Worm (Caenorhabditis elegans) whole organism, L1 larva: Measurements from ENCODE around the gene marg-1.

Source experiments
- aha-1 ChIP-seq: fragments of 150-350 bp; optimal IDR thresholded peaks from 2 replicates; lab custom pipeline; 2014; ENCODE audit warnings: missing biosample characterization, missing genetic modification characterization
- ceh-63 ChIP-seq: fragments of 200-800 bp; sonication (Bioruptor generic); optimal IDR thresholded peaks from 2 replicates; lab custom pipeline; 2018; ENCODE audit warnings: mild to moderate bottlenecking, missing genetic modification characterization, missing compliant biosample characterization
- ceh-82 ChIP-seq, 3 experiments: fragments of 150-350 bp in 1 of 3; sonication (generic microtip) in 2 of 3; optimal IDR thresholded peaks; 2 replicates each; lab custom pipeline; 2014 to 2017; ENCODE audit warnings: missing biosample characterization in 3 of 3, missing genetic modification characterization in 3 of 3
- ceh-88 ChIP-seq: fragments of 200-800 bp; sonication (Bioruptor generic); IDR thresholded peaks from 2 replicates; pipeline ENCODE4 v1.3.6; 2022; ENCODE audit warnings: missing genetic modification characterization, missing compliant biosample characterization
- ces-1 ChIP-seq: fragments of 150-350 bp; optimal IDR thresholded peaks from 2 replicates; lab custom pipeline; 2014; ENCODE audit warnings: missing biosample characterization, missing genetic modification reagents, missing genetic modification characterization
- dpl-1 ChIP-seq, 3 experiments: fragments of 150-350 bp in 2 of 3; sonication (generic microtip) in 1 of 3; optimal IDR thresholded peaks; 2 replicates each; lab custom pipeline; 2014 to 2017; ENCODE audit warnings: missing biosample characterization in 3 of 3, missing genetic modification characterization in 3 of 3, missing genetic modification reagents in 3 of 3
- efl-3 ChIP-seq: fragments of 200-800 bp; sonication (Bioruptor generic); optimal IDR thresholded peaks from 2 replicates; lab custom pipeline; 2018; ENCODE audit warnings: mild to moderate bottlenecking, missing genetic modification characterization, missing compliant biosample characterization
- egl-27 ChIP-seq, 2 experiments: fragments of 150-350 bp in 1 of 2; sonication (generic microtip); optimal IDR thresholded peaks; 3 replicates each; lab custom pipeline; 2017 to 2018; ENCODE audit warnings: missing biosample characterization in 2 of 2, missing genetic modification characterization in 2 of 2, missing genetic modification reagents in 2 of 2
- elt-2 ChIP-seq: sonication (generic microtip); optimal IDR thresholded peaks from 2 replicates; lab custom pipeline; 2016; ENCODE audit warnings: missing genetic modification characterization, mild to moderate bottlenecking, inconsistent platforms, missing compliant biosample characterization, missing genetic modification reagents
- fkh-10 ChIP-seq: sonication (generic microtip); optimal IDR thresholded peaks from 2 replicates; lab custom pipeline; 2017; ENCODE audit warnings: missing biosample characterization, missing genetic modification reagents, missing genetic modification characterization
- fkh-8 ChIP-seq: sonication (generic microtip); optimal IDR thresholded peaks from 2 replicates; lab custom pipeline; 2016; ENCODE audit warnings: mild to moderate bottlenecking, missing genetic modification characterization, missing compliant biosample characterization
- fos-1 ChIP-seq: fragments of 150-350 bp; optimal IDR thresholded peaks from 2 replicates; lab custom pipeline; 2014; ENCODE audit warnings: missing biosample characterization, missing genetic modification characterization
- hpl-2 ChIP-seq: fragments of 150-350 bp; optimal IDR thresholded peaks from 2 replicates; lab custom pipeline; 2014; ENCODE audit warnings: missing biosample characterization, missing genetic modification reagents, missing genetic modification characterization
- jun-1 ChIP-seq: fragments of 150-350 bp; optimal IDR thresholded peaks from 2 replicates; lab custom pipeline; 2014; ENCODE audit warnings: missing biosample characterization, missing genetic modification reagents, missing genetic modification characterization
- lin-15B ChIP-seq: fragments of 150-350 bp; sonication (generic microtip); optimal IDR thresholded peaks from 3 replicates; lab custom pipeline; 2014; ENCODE audit warnings: missing biosample characterization, missing genetic modification characterization
- lin-35 ChIP-seq, 2 experiments: fragments of 150-350 bp; optimal IDR thresholded peaks; 2 replicates each; lab custom pipeline; 2014; ENCODE audit warnings: missing biosample characterization in 2 of 2, missing genetic modification characterization in 2 of 2, missing genetic modification reagents in 2 of 2
- lir-3 ChIP-seq: sonication (generic microtip); optimal IDR thresholded peaks from 2 replicates; lab custom pipeline; 2016; ENCODE audit warnings: mild to moderate bottlenecking, missing genetic modification characterization, moderate library complexity, missing compliant biosample characterization; ENCODE audit not compliant: poor library complexity
- mab-9 ChIP-seq: fragments of 200-800 bp; sonication (Bioruptor generic); IDR thresholded peaks from 2 replicates; pipeline ENCODE4 v1.3.6; 2022; ENCODE audit warnings: missing genetic modification reagents, missing genetic modification characterization, missing compliant biosample characterization
- mef-2 ChIP-seq: fragments of 150-350 bp; optimal IDR thresholded peaks from 2 replicates; lab custom pipeline; 2014; ENCODE audit warnings: missing biosample characterization, missing genetic modification characterization
- nhr-11 ChIP-seq: fragments of 150-350 bp; optimal IDR thresholded peaks from 2 replicates; lab custom pipeline; 2014; ENCODE audit warnings: missing biosample characterization, missing genetic modification characterization
- nhr-12 ChIP-seq: sonication (generic microtip); optimal IDR thresholded peaks from 2 replicates; lab custom pipeline; 2017; ENCODE audit warnings: missing biosample characterization, missing genetic modification characterization
- nhr-19 ChIP-seq: fragments of 200-800 bp; sonication (Bioruptor generic); conservative IDR thresholded peaks from 2 replicates; pipeline ENCODE4 v1.3.6; 2022; ENCODE audit warnings: missing genetic modification characterization, missing compliant biosample characterization
- nhr-20 ChIP-seq: sonication (generic microtip); optimal IDR thresholded peaks from 2 replicates; lab custom pipeline; 2016; ENCODE audit warnings: mild to moderate bottlenecking, missing genetic modification characterization, missing compliant biosample characterization
- nhr-47 ChIP-seq: sonication (generic microtip); optimal IDR thresholded peaks from 2 replicates; lab custom pipeline; 2016; ENCODE audit warnings: mild to moderate bottlenecking, missing genetic modification characterization, moderate library complexity, missing compliant biosample characterization
- nhr-71 ChIP-seq: sonication (generic microtip); optimal IDR thresholded peaks from 2 replicates; lab custom pipeline; 2016; ENCODE audit warnings: mild to moderate bottlenecking, missing genetic modification characterization, moderate library complexity, missing compliant biosample characterization
- nhr-77 ChIP-seq: fragments of 150-350 bp; optimal IDR thresholded peaks from 2 replicates; lab custom pipeline; 2014; ENCODE audit warnings: missing biosample characterization, missing genetic modification characterization
- nhr-90 ChIP-seq: sonication (generic microtip); optimal IDR thresholded peaks from 2 replicates; lab custom pipeline; 2016; ENCODE audit warnings: mild to moderate bottlenecking, missing genetic modification characterization, missing compliant biosample characterization; ENCODE audit not compliant: poor library complexity
- pax-3 ChIP-seq: fragments of 200-800 bp; sonication (Bioruptor generic); optimal IDR thresholded peaks from 2 replicates; lab custom pipeline; 2018; ENCODE audit warnings: mild to moderate bottlenecking, missing genetic modification characterization, moderate library complexity, missing compliant biosample characterization
- rnt-1 ChIP-seq: sonication (generic microtip); optimal IDR thresholded peaks from 2 replicates; lab custom pipeline; 2016; ENCODE audit warnings: mild to moderate bottlenecking, missing genetic modification characterization, moderate library complexity, missing compliant biosample characterization
- snpc-4 ChIP-seq: fragments of 150-350 bp; optimal IDR thresholded peaks from 2 replicates; lab custom pipeline; 2014; ENCODE audit warnings: missing biosample characterization, missing genetic modification characterization
- snu-23 ChIP-seq: sonication (generic microtip); optimal IDR thresholded peaks from 2 replicates; lab custom pipeline; 2016; ENCODE audit warnings: missing genetic modification characterization, missing compliant biosample characterization
- sptf-1 ChIP-seq: fragments of 150-350 bp; optimal IDR thresholded peaks from 2 replicates; lab custom pipeline; 2014; ENCODE audit warnings: missing biosample characterization, missing genetic modification characterization
- sup-37 ChIP-seq: fragments of 200-800 bp; sonication (Bioruptor generic); optimal IDR thresholded peaks from 2 replicates; lab custom pipeline; 2018; ENCODE audit warnings: mild to moderate bottlenecking, missing genetic modification characterization, missing compliant biosample characterization
- unc-30 ChIP-seq: sonication (generic microtip); optimal IDR thresholded peaks from 2 replicates; lab custom pipeline; 2017; ENCODE audit warnings: missing biosample characterization, missing genetic modification characterization
- unc-62 ChIP-seq: fragments of 150-350 bp; optimal IDR thresholded peaks from 2 replicates; lab custom pipeline; 2014; ENCODE audit warnings: missing biosample characterization, missing genetic modification reagents, missing genetic modification characterization
- xbp-1 ChIP-seq: sonication (generic microtip); optimal IDR thresholded peaks from 2 replicates; lab custom pipeline; 2016; ENCODE audit warnings: missing genetic modification characterization, missing compliant biosample characterization
- zag-1 ChIP-seq: fragments of 150-350 bp; optimal IDR thresholded peaks from 2 replicates; lab custom pipeline; 2014; ENCODE audit warnings: missing biosample characterization, missing genetic modification characterization
- ztf-11 ChIP-seq, 2 experiments: sonication (generic microtip); optimal IDR thresholded peaks; 2 replicates each; lab custom pipeline; 2016 to 2017; ENCODE audit warnings: missing genetic modification characterization in 2 of 2, missing biosample characterization in 1 of 2, missing compliant biosample characterization in 1 of 2

The marg-1 gene

DNA sequence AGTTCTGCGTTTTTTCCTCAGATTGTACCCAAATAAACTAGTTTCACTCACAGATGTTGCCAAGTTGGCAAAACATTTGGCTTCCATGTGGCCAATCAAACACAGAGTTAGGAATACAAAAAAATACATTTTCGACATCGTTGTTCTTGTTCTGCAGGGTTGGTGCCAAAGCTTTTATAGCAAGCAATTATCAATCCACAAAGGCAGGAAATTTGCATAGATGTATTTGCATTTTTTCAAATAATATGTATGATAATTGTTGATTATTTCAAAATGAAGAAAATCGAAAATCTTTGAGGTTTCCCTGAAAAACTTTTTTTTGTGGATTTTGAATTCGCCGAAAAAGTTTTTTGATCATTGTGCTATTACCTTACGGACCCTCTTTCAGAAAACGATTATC lies 18.5 kb downstream of the marg-1 start, which contains the start of gene T14G12.11:
TSS of gene T14G12.11 (minus strand) at position 138 of the 400 bp plus-strand sequence.
- TF ChIP-seq ceh-63 (no peak), hpl-2 (no peak), pax-3 (tag; lab: Kevin White, UChicago) (no peak), unc-62 (no peak), snu-23 (GFP tag; lab: Kevin White, UChicago) (no peak)

DNA sequence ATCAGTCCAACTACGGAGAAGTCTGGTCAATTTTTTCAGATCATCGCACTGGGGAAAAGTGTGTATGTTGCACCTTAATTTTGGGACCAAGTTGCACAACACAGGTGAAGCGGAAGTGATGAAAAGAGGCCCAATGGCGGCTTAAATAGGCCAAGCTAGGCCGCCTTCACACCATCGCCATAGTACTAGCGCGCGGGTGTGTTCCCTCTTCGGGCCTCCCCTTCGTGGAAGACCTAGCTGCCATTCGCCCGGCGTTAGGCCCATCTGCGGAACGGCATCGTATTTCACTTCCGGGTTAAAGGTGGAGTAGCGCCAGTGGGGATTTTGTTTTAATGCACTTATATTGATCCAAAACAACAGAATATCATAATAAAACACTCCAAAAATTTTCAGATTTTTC lies 21.1 kb downstream of the marg-1 start:
- TF ChIP-seq nhr-77 (tag; lab: Kevin White, UChicago) (no peak), mab-9 (no peak), nhr-90 (no peak), lin-15B (no peak), zag-1 (tag; lab: Kevin White, UChicago) (no peak), ztf-11 (tag; optimal IDR thresholded peaks at IDR 0.05; lab: Kevin White, UChicago) (no peak), ceh-82 (tag; optimal IDR thresholded peaks at IDR 0.05; lab: Kevin White, UChicago) (no peak), snpc-4 (tag; lab: Kevin White, UChicago) (no peak), lin-35 (GFP tag; optimal IDR thresholded peaks at IDR 0.05; lab: Kevin White, UChicago) (no peak), nhr-19 (GFP tag; lab: Robert Waterston, UW) (no peak), nhr-11 (no peak), nhr-20 (tag; lab: Kevin White, UChicago) (no peak), sptf-1 (tag; lab: Kevin White, UChicago) (no peak), dpl-1 (GFP tag; optimal IDR thresholded peaks at IDR 0.05; lab: Kevin White, UChicago) (no peak), sup-37 (GFP tag; lab: Kevin White, UChicago) (no peak), elt-2 (no peak)

DNA sequence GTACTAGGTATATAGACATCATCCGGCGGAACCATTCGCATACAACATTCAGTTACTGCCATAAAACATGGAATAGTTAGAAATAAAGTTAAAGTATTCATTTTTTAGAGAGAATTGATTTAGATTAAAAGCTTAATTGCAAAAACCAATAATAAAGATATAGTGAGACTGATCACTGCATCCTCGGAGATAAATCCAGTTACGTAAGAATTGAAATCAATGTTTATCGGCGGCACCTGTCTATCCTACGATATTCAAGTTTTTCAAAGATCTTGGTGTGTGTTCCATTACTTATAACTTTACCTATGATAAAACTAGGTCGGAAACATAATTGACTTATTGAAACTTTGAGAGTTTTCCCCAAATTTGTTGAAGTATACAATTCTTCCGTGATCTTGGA lies 21.6 kb downstream of the marg-1 start, which contains the start of gene T14G12.6:
TSS of gene T14G12.6 (minus strand) at position 101 of the 400 bp plus-strand sequence.
- TF ChIP-seq jun-1 (tag; lab: Kevin White, UChicago) (no peak), ces-1 (no peak), ceh-63 (no peak), nhr-71 (tag; lab: Kevin White, UChicago) (no peak), rnt-1 (tag; lab: Kevin White, UChicago) (no peak), aha-1 (tag; lab: Kevin White, UChicago) (no peak), fkh-8 (tag; lab: Kevin White, UChicago) (no peak), mef-2 (tag; lab: Kevin White, UChicago) (no peak), unc-30 (tag; lab: Kevin White, UChicago) (no peak), fos-1 (no peak), ceh-82 (tag; optimal IDR thresholded peaks at IDR 0.05; lab: Kevin White, UChicago) (no peak), hpl-2 (no peak), efl-3 (GFP tag; lab: Kevin White, UChicago) (no peak), lir-3 (no peak), nhr-12 (tag; lab: Kevin White, UChicago) (no peak), fkh-10 (GFP tag; lab: Kevin White, UChicago) (no peak), sptf-1 (tag; lab: Kevin White, UChicago) (no peak), egl-27 (tag; optimal IDR thresholded peaks at IDR 0.05; lab: Kevin White, UChicago) (no peak), xbp-1 (tag; lab: Kevin White, UChicago) (no peak)

DNA sequence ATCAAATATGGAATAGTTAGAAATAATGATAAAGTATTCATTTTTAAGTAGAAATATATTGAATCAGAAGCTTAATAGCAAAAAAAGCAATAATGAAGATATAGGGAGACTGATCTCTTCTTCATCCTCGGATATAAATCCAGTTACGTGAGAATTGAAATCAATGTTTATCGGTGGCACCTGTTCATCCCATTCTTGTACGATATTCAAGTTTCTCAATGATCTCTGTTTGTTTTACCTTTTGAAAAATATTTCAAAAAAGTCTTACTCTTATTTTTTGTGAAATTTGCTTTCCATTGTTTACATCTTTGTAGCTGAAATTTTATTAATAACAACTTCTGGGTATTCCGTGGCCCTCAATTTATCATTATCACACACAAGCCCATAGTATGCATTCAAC lies 22.5 kb downstream of the marg-1 start, which contains the start of gene T14G12.12:
TSS of gene T14G12.12 (minus strand) at position 101 of the 400 bp plus-strand sequence.
- TF ChIP-seq nhr-47 (tag; lab: Kevin White, UChicago) (no peak), ces-1 (no peak), efl-3 (GFP tag; lab: Kevin White, UChicago) (no peak), ceh-88 (no peak), elt-2 (no peak), ceh-63 (no peak)
